Worm (Caenorhabditis elegans): ENCODE results near the gene T21D12.11.

Gene T21D12.11

DNA sequence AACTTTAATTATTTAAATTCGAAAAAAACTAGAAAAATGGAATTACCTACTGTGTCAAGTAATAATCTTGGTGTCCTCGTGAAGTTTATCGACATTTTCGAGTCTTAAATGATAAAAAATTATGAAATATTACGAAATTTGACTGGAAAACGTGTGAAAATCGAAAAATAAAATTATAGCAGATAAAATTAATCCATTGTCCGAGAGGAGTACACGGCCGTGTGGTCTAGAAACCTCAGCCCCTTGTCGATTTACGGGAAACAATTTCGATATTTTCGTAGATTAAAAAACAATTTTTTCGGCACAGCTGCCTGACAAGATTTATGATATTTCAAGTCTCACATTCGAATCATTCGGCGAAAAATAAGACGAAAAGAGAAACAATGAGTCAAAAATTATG, 12.1 kb upstream of the T21D12.11 start, which contains the start of gene R02D3.8:
Gene R02D3.8 (minus strand): TSS at position 109 of the 400 bp plus-strand sequence.
- TF ChIP-seq zfp-2 (tag; optimal IDR thresholded peaks at IDR 0.05) (no peak), dve-1 (tag; optimal IDR thresholded peaks at IDR 0.05; ENCODE audit: insufficient read depth) (peak; percentile 59), ztf-7 (tag; optimal IDR thresholded peaks at IDR 0.05) (peak; percentile 3), nhr-77 (tag; optimal IDR thresholded peaks at IDR 0.05) (no peak), F49E8.2 (tag; optimal IDR thresholded peaks at IDR 0.05; ENCODE audit: borderline replicate concordance) (no peak), hif-1 (tag; optimal IDR thresholded peaks at IDR 0.05) (peak in 1 of 2 experiments; percentile 73), sdz-12 (GFP tag; optimal IDR thresholded peaks at IDR 0.05) (no peak), nhr-237 (tag; optimal IDR thresholded peaks at IDR 0.05) (no peak), cey-2 (tag; optimal IDR thresholded peaks at IDR 0.05; ENCODE audit: borderline replicate concordance, insufficient read depth) (no peak), unc-62 (GFP tag; optimal IDR thresholded peaks at IDR 0.05 in 1 of 2) (peak in 1 of 2 experiments; percentile 14), unc-62 (tag; optimal IDR thresholded peaks at IDR 0.05) (no peak), attf-4 (tag; optimal IDR thresholded peaks at IDR 0.05) (no peak), php-3 (GFP tag; IDR thresholded peaks at IDR 0.05) (no peak), dpl-1 (GFP tag; optimal IDR thresholded peaks at IDR 0.05) (peak; percentile 56), mes-2 (tag; optimal IDR thresholded peaks at IDR 0.05; ENCODE audit: poor library complexity, severe bottlenecking) (peak; percentile 94), duxl-1 (tag; optimal IDR thresholded peaks at IDR 0.05; ENCODE audit: poor library complexity) (peak; percentile 27), daf-16 (GFP tag; optimal IDR thresholded peaks at IDR 0.05) (no peak), daf-16 (tag; optimal IDR thresholded peaks at IDR 0.05) (peak; percentile 29), unc-130 (GFP tag; optimal IDR thresholded peaks at IDR 0.05) (peak; percentile 4), nhr-111 (GFP tag; optimal IDR thresholded peaks at IDR 0.05) (no peak), hlh-30 (tag; optimal IDR thresholded peaks at IDR 0.05; ENCODE audit: insufficient read depth) (no peak), R02D3.7 (tag; optimal IDR thresholded peaks at IDR 0.05) (peak; percentile 98), nhr-28 (tag; optimal IDR thresholded peaks at IDR 0.05) (peak; percentile 17), ceh-28 (tag; optimal IDR thresholded peaks at IDR 0.05) (no peak), saeg-2 (GFP tag; IDR thresholded peaks at IDR 0.05) (no peak), daf-19 (GFP tag; conservative IDR thresholded peaks at IDR 0.05) (no peak), mdl-1 (tag; optimal IDR thresholded peaks at IDR 0.05) (no peak), nhr-10 (tag; optimal IDR thresholded peaks at IDR 0.05) (no peak), lsy-2 (tag; optimal IDR thresholded peaks at IDR 0.05) (peak in 1 of 2 experiments; percentile 63), lin-39 (tag; optimal IDR thresholded peaks at IDR 0.05) (no peak), lin-38 (GFP tag; IDR thresholded peaks at IDR 0.05) (peak; percentile 38)

DNA sequence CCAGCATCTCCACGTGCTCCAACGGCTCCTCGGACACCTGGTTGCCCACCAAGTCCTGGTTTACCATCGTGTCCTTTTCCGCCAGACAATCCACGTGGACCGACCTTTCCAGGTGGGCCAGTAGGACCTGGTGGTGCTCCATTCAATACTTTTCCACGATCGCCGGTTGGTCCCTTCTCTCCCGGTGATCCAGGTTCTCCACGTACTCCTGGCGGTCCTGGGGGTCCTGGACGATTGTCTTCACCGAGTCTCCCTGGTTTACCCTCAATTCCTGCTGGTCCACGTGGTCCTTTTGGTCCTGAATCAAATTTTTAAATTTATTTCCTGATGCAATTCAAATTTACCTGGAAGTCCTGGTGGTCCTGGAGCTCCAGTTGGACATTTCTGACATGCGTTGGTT, 10.8 kb upstream of the T21D12.11 start:
- TF ChIP-seq aly-2 (tag; optimal IDR thresholded peaks at IDR 0.05) = no peak
- TF ChIP-seq set-16 (GFP tag; IDR thresholded peaks at IDR 0.05) = peak; percentile 64

DNA sequence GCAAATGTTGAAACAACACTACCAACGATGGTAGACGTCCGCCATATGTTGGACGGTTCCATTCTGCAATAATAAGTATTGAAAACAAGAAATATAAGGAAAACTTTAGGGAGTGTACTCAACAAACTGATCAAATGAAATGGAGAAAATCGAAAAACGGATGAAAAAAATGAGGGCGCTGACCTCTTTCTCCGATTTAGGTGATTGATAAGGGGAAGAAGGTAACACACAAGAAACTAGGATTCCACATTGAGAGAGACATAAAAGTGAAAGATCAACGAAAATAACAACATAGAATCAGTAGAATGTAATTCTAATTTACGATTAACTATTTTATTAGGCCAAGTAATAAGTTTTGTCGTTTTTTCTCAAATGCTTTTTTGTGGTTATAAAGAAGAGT, 10.1 kb upstream of the T21D12.11 start, which contains the start of gene dpy-9:
Gene dpy-9 (minus strand): TSS at position 63 of the 400 bp plus-strand sequence.
- TF ChIP-seq F49E8.2 (tag; optimal IDR thresholded peaks at IDR 0.05; ENCODE audit: borderline replicate concordance) = no peak
- no peak for TF ChIP-seq nhr-111 (GFP tag; optimal IDR thresholded peaks at IDR 0.05)
- TF ChIP-seq hlh-11 (tag; optimal IDR thresholded peaks at IDR 0.05) = no peak
- TF ChIP-seq ceh-32 (tag; optimal IDR thresholded peaks at IDR 0.05; ENCODE audit: poor library complexity) = no peak
- TF ChIP-seq dmd-6 (GFP tag; IDR thresholded peaks at IDR 0.05) = no peak
- TF ChIP-seq lim-7 (GFP tag; IDR thresholded peaks at IDR 0.05) = no peak
- TF ChIP-seq nhr-10 (tag; optimal IDR thresholded peaks at IDR 0.05) = no peak
- TF ChIP-seq lin-13 (GFP tag; optimal IDR thresholded peaks at IDR 0.05) = no peak
- TF ChIP-seq ceh-20 (GFP tag; IDR thresholded peaks at IDR 0.05) = no peak
- TF ChIP-seq lir-3 (tag; optimal IDR thresholded peaks at IDR 0.05) = no peak
- TF ChIP-seq mdt-29 (GFP tag; IDR thresholded peaks at IDR 0.05) = no peak
- TF ChIP-seq zip-2 (tag; optimal IDR thresholded peaks at IDR 0.05) = no peak
- TF ChIP-seq ama-1 (optimal IDR thresholded peaks at IDR 0.05) = no peak
- TF ChIP-seq hif-1 (tag; optimal IDR thresholded peaks at IDR 0.05) = no peak
